Worm (Caenorhabditis elegans): ENCODE results near the gene npp-22.

DNA sequence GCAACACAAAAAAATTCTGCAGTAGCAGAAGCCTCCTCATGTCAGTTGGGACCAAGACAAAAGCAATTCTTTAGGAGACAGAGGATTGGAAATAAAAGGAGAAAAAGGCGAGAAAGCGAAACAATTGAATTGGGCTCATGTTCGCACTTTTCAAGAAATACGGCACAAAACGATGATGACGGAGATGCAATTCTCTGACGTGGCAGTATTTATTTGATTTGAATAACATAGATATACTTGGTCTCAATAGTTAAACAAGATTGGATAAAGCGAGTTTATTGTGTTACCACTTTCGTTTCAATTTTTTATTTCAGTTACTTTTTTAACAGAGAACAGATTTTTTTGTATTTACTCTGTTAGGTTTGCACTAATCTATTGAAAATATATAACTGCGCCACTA is 35.8 kb downstream of the npp-22 start:
- no peak for TF ChIP-seq med-1 (GFP tag; optimal IDR thresholded peaks at IDR 0.05; ENCODE audit: insufficient read depth)
- no peak for TF ChIP-seq flt-1 (GFP tag; IDR thresholded peaks at IDR 0.05)
- TF ChIP-seq ztf-23 (GFP tag; IDR thresholded peaks at IDR 0.05), result no peak
- TF ChIP-seq klf-2 (GFP tag; conservative IDR thresholded peaks at IDR 0.05), result no peak
- TF ChIP-seq T22C8.4 (GFP tag; IDR thresholded peaks at IDR 0.05), result no peak
